Fruit fly (Drosophila melanogaster) Kc167 (cell line): ENCODE data around the gene Cpr64Ac.

Source experiments
- h ChIP-seq: fragments of >200 bp; optimal IDR thresholded peaks from 3 replicates; lab custom pipeline; 2018; ENCODE audit warnings: missing external identifiers
- insv ChIP-seq: fragments of >200 bp; optimal IDR thresholded peaks from 3 replicates; lab custom pipeline; 2018; ENCODE audit warnings: missing external identifiers
- psq ChIP-seq: fragments of >200 bp; optimal IDR thresholded peaks from 2 replicates; lab custom pipeline; 2017; ENCODE audit warnings: missing external identifiers
- ttk ChIP-seq: sonication (Bioruptor generic); optimal IDR thresholded peaks from 2 replicates; lab custom pipeline; 2017; ENCODE audit warnings: missing external identifiers

- TF ChIP-seq psq (lab: Kevin White, UChicago) (no peak), insv (lab: Kevin White, UChicago) (no peak), h (lab: Kevin White, UChicago) (no peak), ttk (lab: Kevin White, UChicago) (no peak)
These were observed 20.1 kb upstream of the Cpr64Ac start for dm6 chr3L:4232724-4233367.
